Fruit fly (Drosophila melanogaster) whole organism, prepupa: ENCODE data around the gene Adck5.
A peak's percentile ranks its signal among the peaks of the same experiment; 100 is the strongest.

Source experiments
- Blimp-1 ChIP-seq: fragments of 200-800 bp; sonication (Bioruptor generic); optimal IDR thresholded peaks from 3 replicates; lab custom pipeline; 2017; ENCODE audit warnings: missing biosample characterization, missing genetic modification characterization, mild to moderate bottlenecking, moderate library complexity, missing genetic modification reagents
- CG10631 ChIP-seq: fragments of 200-800 bp; sonication (Bioruptor generic); optimal IDR thresholded peaks from 2 replicates; lab custom pipeline; 2016; ENCODE audit warnings: missing biosample characterization, missing genetic modification characterization
- CG10669 ChIP-seq: fragments of 200-800 bp; sonication (Bioruptor generic); optimal IDR thresholded peaks from 3 replicates; lab custom pipeline; 2018; ENCODE audit warnings: missing biosample characterization, mild to moderate bottlenecking, missing genetic modification characterization, moderate library complexity
- CG11294 ChIP-seq: fragments of 200-800 bp; sonication (Bioruptor generic); IDR thresholded peaks from 2 replicates; pipeline ENCODE4 v1.3.6; 2022; ENCODE audit warnings: missing biosample characterization, missing genetic modification characterization
- CG1621 ChIP-seq: fragments of 200-800 bp; sonication (Bioruptor generic); optimal IDR thresholded peaks from 3 replicates; lab custom pipeline; 2018; ENCODE audit warnings: missing biosample characterization, mild to moderate bottlenecking, missing genetic modification characterization
- CG16779 ChIP-seq: fragments of 200-800 bp; sonication (Bioruptor generic); optimal IDR thresholded peaks from 3 replicates; lab custom pipeline; 2017; ENCODE audit warnings: missing biosample characterization, mild to moderate bottlenecking, missing genetic modification characterization
- CG3032 ChIP-seq: fragments of 200-800 bp; optimal IDR thresholded peaks from 2 replicates; lab custom pipeline; 2019; ENCODE audit warnings: missing biosample characterization, mild to moderate bottlenecking, missing genetic modification characterization, moderate library complexity
- CG31627 ChIP-seq: fragments of 200-800 bp; sonication (Bioruptor generic); optimal IDR thresholded peaks from 3 replicates; lab custom pipeline; 2016; ENCODE audit warnings: missing biosample characterization, missing genetic modification characterization
- CG34406 ChIP-seq: fragments of 200-800 bp; sonication (Bioruptor generic); optimal IDR thresholded peaks from 3 replicates; lab custom pipeline; 2016; ENCODE audit warnings: missing biosample characterization, missing genetic modification characterization
- CG3919 ChIP-seq: fragments of 200-800 bp; sonication (Bioruptor generic); optimal IDR thresholded peaks from 3 replicates; lab custom pipeline; 2016; ENCODE audit warnings: missing biosample characterization, missing genetic modification characterization
- CG6276 ChIP-seq: fragments of 200-800 bp; sonication (Bioruptor generic); optimal IDR thresholded peaks from 2 replicates; lab custom pipeline; 2017; ENCODE audit warnings: missing biosample characterization, mild to moderate bottlenecking, missing genetic modification characterization
- CG6808 ChIP-seq: fragments of 200-800 bp; sonication (Bioruptor generic); optimal IDR thresholded peaks from 3 replicates; lab custom pipeline; 2017; ENCODE audit warnings: missing biosample characterization, missing genetic modification characterization, mild to moderate bottlenecking, moderate library complexity, missing genetic modification reagents
- CG6854 ChIP-seq: fragments of 200-800 bp; sonication (Bioruptor generic); optimal IDR thresholded peaks from 2 replicates; lab custom pipeline; 2017; ENCODE audit warnings: missing biosample characterization, mild to moderate bottlenecking, missing genetic modification characterization
- CG7368 ChIP-seq: fragments of 200-800 bp; sonication (Bioruptor generic); optimal IDR thresholded peaks from 3 replicates; lab custom pipeline; 2016; ENCODE audit warnings: missing biosample characterization, missing genetic modification characterization
- CG8319 ChIP-seq: fragments of 200-800 bp; sonication (Bioruptor generic); optimal IDR thresholded peaks from 3 replicates; lab custom pipeline; 2016; ENCODE audit warnings: missing biosample characterization, missing genetic modification characterization
- CG8632 ChIP-seq: fragments of 200-800 bp; sonication (Bioruptor generic); optimal IDR thresholded peaks from 3 replicates; lab custom pipeline; 2016; ENCODE audit warnings: missing biosample characterization, missing genetic modification characterization
- CG9139 ChIP-seq: fragments of 200-800 bp; sonication (Bioruptor generic); optimal IDR thresholded peaks from 3 replicates; lab custom pipeline; 2017; ENCODE audit warnings: missing biosample characterization, mild to moderate bottlenecking, missing genetic modification characterization
- Eip75B ChIP-seq: fragments of 200-800 bp; sonication (Bioruptor generic); optimal IDR thresholded peaks from 3 replicates; lab custom pipeline; 2016; ENCODE audit warnings: missing biosample characterization, missing genetic modification characterization
- Eip78C ChIP-seq: fragments of 200-800 bp; sonication (Bioruptor generic); peaks from one replicate; lab custom pipeline; 2016; ENCODE audit warnings: missing biosample characterization, missing genetic modification characterization
- Eip93F ChIP-seq: fragments of 200-800 bp; sonication (Bioruptor generic); optimal IDR thresholded peaks from 2 replicates; lab custom pipeline; 2016; ENCODE audit warnings: missing biosample characterization, mild to moderate bottlenecking, missing genetic modification characterization
- Ets21C ChIP-seq: fragments of 200-800 bp; sonication (Bioruptor generic); optimal IDR thresholded peaks from 3 replicates; lab custom pipeline; 2016; ENCODE audit warnings: missing biosample characterization, missing genetic modification characterization
- Ets96B ChIP-seq: fragments of 200-800 bp; optimal IDR thresholded peaks from 2 replicates; lab custom pipeline; 2019; ENCODE audit warnings: missing biosample characterization, mild to moderate bottlenecking, missing genetic modification characterization, moderate library complexity
- Gug ChIP-seq: fragments of 200-800 bp; sonication (Bioruptor generic); IDR thresholded peaks from 2 replicates; pipeline ENCODE4 v1.3.6; 2022; ENCODE audit warnings: missing biosample characterization, missing genetic modification characterization
- Hr38 ChIP-seq: sonication (Bioruptor generic); optimal IDR thresholded peaks from 2 replicates; lab custom pipeline; 2016; ENCODE audit warnings: missing biosample characterization, missing genetic modification characterization
- Hr39 ChIP-seq: fragments of 200-800 bp; sonication (Bioruptor generic); optimal IDR thresholded peaks from 2 replicates; lab custom pipeline; 2016; ENCODE audit warnings: missing biosample characterization, missing genetic modification characterization
- Hr4 ChIP-seq: fragments of 200-800 bp; sonication (Bioruptor generic); optimal IDR thresholded peaks from 3 replicates; lab custom pipeline; 2016; ENCODE audit warnings: missing biosample characterization, missing genetic modification characterization
- Lpt ChIP-seq: fragments of 200-800 bp; sonication (Bioruptor generic); optimal IDR thresholded peaks from 3 replicates; lab custom pipeline; 2016; ENCODE audit warnings: missing biosample characterization, missing genetic modification characterization
- Met ChIP-seq: fragments of 200-800 bp; sonication (Bioruptor generic); optimal IDR thresholded peaks from 3 replicates; lab custom pipeline; 2016; ENCODE audit warnings: missing biosample characterization, missing genetic modification characterization
- Smox ChIP-seq: fragments of 200-800 bp; sonication (Bioruptor generic); optimal IDR thresholded peaks from 3 replicates; lab custom pipeline; 2016; ENCODE audit warnings: missing biosample characterization, missing genetic modification characterization
- Sox102F ChIP-seq: fragments of 200-800 bp; sonication (Bioruptor generic); optimal IDR thresholded peaks from 2 replicates; lab custom pipeline; 2016; ENCODE audit warnings: missing biosample characterization, mild to moderate bottlenecking, missing genetic modification characterization
- Sox15 ChIP-seq: fragments of 200-800 bp; sonication (Bioruptor generic); optimal IDR thresholded peaks from 3 replicates; lab custom pipeline; 2016; ENCODE audit warnings: missing biosample characterization, missing genetic modification characterization
- acj6 ChIP-seq: fragments of 200-800 bp; sonication (Bioruptor generic); optimal IDR thresholded peaks from 3 replicates; lab custom pipeline; 2016; ENCODE audit warnings: missing biosample characterization, missing genetic modification characterization
- cyc ChIP-seq: fragments of 200-800 bp; sonication (Bioruptor generic); optimal IDR thresholded peaks from 3 replicates; lab custom pipeline; 2016; ENCODE audit warnings: missing biosample characterization, missing genetic modification characterization
- dac ChIP-seq: fragments of 200-800 bp; sonication (Bioruptor generic); optimal IDR thresholded peaks from 2 replicates; lab custom pipeline; 2017; ENCODE audit warnings: missing biosample characterization, mild to moderate bottlenecking, missing genetic modification characterization
- dsx ChIP-seq: fragments of 200-800 bp; optimal IDR thresholded peaks from 3 replicates; lab custom pipeline; 2019; ENCODE audit warnings: missing biosample characterization, mild to moderate bottlenecking, missing genetic modification characterization, moderate library complexity; ENCODE audit not compliant: poor library complexity, severe bottlenecking
- fd59A ChIP-seq: fragments of 200-800 bp; sonication (Bioruptor generic); optimal IDR thresholded peaks from 2 replicates; lab custom pipeline; 2017; ENCODE audit warnings: missing biosample characterization, mild to moderate bottlenecking, missing genetic modification characterization, missing genetic modification reagents
- fd85E ChIP-seq: fragments of 200-800 bp; sonication (Bioruptor generic); optimal IDR thresholded peaks from 3 replicates; lab custom pipeline; 2016; ENCODE audit warnings: missing biosample characterization, missing genetic modification characterization
- fkh ChIP-seq: fragments of 200-800 bp; sonication (Bioruptor generic); optimal IDR thresholded peaks from 3 replicates; lab custom pipeline; 2017; ENCODE audit warnings: missing biosample characterization, mild to moderate bottlenecking, missing genetic modification characterization, moderate library complexity
- lz ChIP-seq: fragments of 200-800 bp; sonication (Bioruptor generic); optimal IDR thresholded peaks from 3 replicates; lab custom pipeline; 2016; ENCODE audit warnings: missing biosample characterization, missing genetic modification characterization
- net ChIP-seq: fragments of 200-800 bp; sonication (Bioruptor generic); optimal IDR thresholded peaks from 3 replicates; lab custom pipeline; 2016; ENCODE audit warnings: missing biosample characterization, missing genetic modification characterization
- pdm3 ChIP-seq: fragments of 200-800 bp; sonication (Bioruptor generic); optimal IDR thresholded peaks from 3 replicates; lab custom pipeline; 2016; ENCODE audit warnings: missing biosample characterization, missing genetic modification characterization
- salr ChIP-seq, 2 experiments: fragments of 200-800 bp; sonication (Bioruptor generic); optimal IDR thresholded peaks; 3 replicates each; lab custom pipeline; 2016 to 2018; ENCODE audit warnings: missing biosample characterization in 2 of 2, missing genetic modification characterization in 2 of 2, mild to moderate bottlenecking in 1 of 2
- ss ChIP-seq, 2 experiments: fragments of 200-800 bp; sonication (Bioruptor generic); optimal IDR thresholded peaks; 2 replicates in 1 of 2; 3 replicates in 1 of 2; lab custom pipeline; 2017 to 2018; ENCODE audit warnings: mild to moderate bottlenecking in 2 of 2, missing biosample characterization in 2 of 2, missing genetic modification characterization in 2 of 2, moderate library complexity in 1 of 2
- topi ChIP-seq: fragments of 200-800 bp; sonication (Bioruptor generic); optimal IDR thresholded peaks from 3 replicates; lab custom pipeline; 2016; ENCODE audit warnings: missing biosample characterization, missing genetic modification characterization
- vri ChIP-seq: fragments of 200-800 bp; sonication (Bioruptor generic); optimal IDR thresholded peaks from 3 replicates; lab custom pipeline; 2016; ENCODE audit warnings: missing biosample characterization, mild to moderate bottlenecking, missing genetic modification characterization

Gene Adck5

dm6 chr3L:11210517-11210916 is 40.9 kb downstream of the Adck5 start, which contains the start of the genes Ube3a and CG7600 (continued):
- TF ChIP-seq Lpt = no peak
- no peak for TF ChIP-seq CG6808 (GFP tag; lab: Kevin White, UChicago)
- no peak for TF ChIP-seq CG8632 (GFP tag; lab: Kevin White, UChicago)
- TF ChIP-seq Hr39 (GFP tag; lab: Kevin White, UChicago) = no peak
- peak; percentile 28 for TF ChIP-seq Ets96B
- no peak for TF ChIP-seq Blimp-1 (GFP tag; lab: Kevin White, UChicago)
- no peak for TF ChIP-seq CG10631 (GFP tag; lab: Kevin White, UChicago)
- peak; percentile 11 for TF ChIP-seq acj6 (GFP tag; lab: Kevin White, UChicago)
- TF ChIP-seq CG34406 (GFP tag; lab: Kevin White, UChicago) = no peak
- TF ChIP-seq vri (GFP tag; lab: Kevin White, UChicago) = no peak
- TF ChIP-seq net (GFP tag; lab: Kevin White, UChicago) = no peak
- TF ChIP-seq salr (GFP tag; optimal IDR thresholded peaks at IDR 0.05; lab: Kevin White, UChicago) = no peak
- TF ChIP-seq dsx (GFP tag; lab: Kevin White, UChicago) = peak; percentile 22
- no peak for TF ChIP-seq CG8319
- no peak for TF ChIP-seq Smox (GFP tag; lab: Kevin White, UChicago)
- TF ChIP-seq Ets21C (GFP tag; lab: Kevin White, UChicago) = no peak
- TF ChIP-seq Eip78C (GFP tag; lab: Kevin White, UChicago) = peak; percentile 71
- peak; percentile 44 for TF ChIP-seq lz (GFP tag; lab: Kevin White, UChicago)
- no peak for TF ChIP-seq Gug
- TF ChIP-seq Met = no peak

- TF ChIP-seq Sox102F (GFP tag; lab: Kevin White, UChicago) (no peak), CG6854 (GFP tag; lab: Kevin White, UChicago) (peak; percentile 13), Eip78C (GFP tag; lab: Kevin White, UChicago) (peak; percentile 67), CG6808 (GFP tag; lab: Kevin White, UChicago) (peak; percentile 38), ss (GFP tag; optimal IDR thresholded peaks at IDR 0.05; lab: Kevin White, UChicago) (peak; percentile 27 to 63), CG9139 (peak; percentile 21), CG1621 (peak; percentile 4), Blimp-1 (GFP tag; lab: Kevin White, UChicago) (no peak)
Observed at dm6 chr3L:11213643-11214042, 44.0 kb downstream of the Adck5 start.

- no peak for TF ChIP-seq CG7368 (GFP tag; lab: Kevin White, UChicago)
- TF ChIP-seq fd59A (GFP tag; lab: Kevin White, UChicago) = no peak
- TF ChIP-seq fkh = peak; percentile 75
- TF ChIP-seq cyc (GFP tag; lab: Kevin White, UChicago) = no peak
- no peak for TF ChIP-seq Hr38 (GFP tag; lab: Kevin White, UChicago)
- TF ChIP-seq Gug = no peak
- no peak for TF ChIP-seq topi (GFP tag; lab: Kevin White, UChicago)
- TF ChIP-seq CG16779 = peak; percentile 50
- TF ChIP-seq Blimp-1 (GFP tag; lab: Kevin White, UChicago) = no peak
- TF ChIP-seq CG11294 (GFP tag; lab: Robert Waterston, UW) = no peak
- TF ChIP-seq dsx (GFP tag; lab: Kevin White, UChicago) = peak; percentile 66
- TF ChIP-seq CG6276 (GFP tag; lab: Kevin White, UChicago) = peak; percentile 32
- TF ChIP-seq Met = no peak
- TF ChIP-seq CG10631 (GFP tag; lab: Kevin White, UChicago) = no peak
- no peak for TF ChIP-seq CG31627
- TF ChIP-seq dac (GFP tag; lab: Kevin White, UChicago) = no peak
- TF ChIP-seq fd85E (GFP tag; lab: Kevin White, UChicago) = no peak
- peak; percentile 37 for TF ChIP-seq CG3032 (tag; lab: Kevin White, UChicago)
- no peak for TF ChIP-seq Eip93F (GFP tag; lab: Kevin White, UChicago)
- no peak for TF ChIP-seq salr (GFP tag; optimal IDR thresholded peaks at IDR 0.05; lab: Kevin White, UChicago)
- TF ChIP-seq CG9139 = peak; percentile 45
- TF ChIP-seq CG10669 (GFP tag; lab: Kevin White, UChicago) = no peak
- no peak for TF ChIP-seq Hr4 (GFP tag; lab: Kevin White, UChicago)
- no peak for TF ChIP-seq Eip75B
- peak; percentile 39 for TF ChIP-seq CG6808 (GFP tag; lab: Kevin White, UChicago)
- TF ChIP-seq Sox15 (GFP tag; lab: Kevin White, UChicago) = no peak
- TF ChIP-seq Lpt = no peak
- TF ChIP-seq net (GFP tag; lab: Kevin White, UChicago) = no peak
- TF ChIP-seq CG3919 (GFP tag; lab: Kevin White, UChicago) = no peak
- no peak for TF ChIP-seq vri (GFP tag; lab: Kevin White, UChicago)
- no peak for TF ChIP-seq pdm3 (GFP tag; lab: Kevin White, UChicago)
Observed at dm6 chr3L:11214406-11215243, 45.0 kb downstream of the Adck5 start, which contains the start of gene CG42671. CG42671 (plus strand) TSS chr3L:11214505.
